Worm (Caenorhabditis elegans) whole organism, L4/young adult: ENCODE measurements around the gene C16C10.1.

Experiments
- W03F9.2 ChIP-seq: fragments of 150-350 bp; optimal IDR thresholded peaks from 2 replicates; lab custom pipeline; 2014; ENCODE audit warnings: missing biosample characterization, missing genetic modification characterization
- dao-5 ChIP-seq: sonication (generic microtip); optimal IDR thresholded peaks from 2 replicates; lab custom pipeline; 2016; ENCODE audit warnings: missing genotype, missing genetic modification characterization, moderate library complexity, missing compliant biosample characterization
- him-1 ChIP-seq: sonication (generic microtip); optimal IDR thresholded peaks from 2 replicates; lab custom pipeline; 2016; ENCODE audit warnings: missing genotype, missing genetic modification reagents, missing genetic modification characterization, missing compliant biosample characterization

DNA sequence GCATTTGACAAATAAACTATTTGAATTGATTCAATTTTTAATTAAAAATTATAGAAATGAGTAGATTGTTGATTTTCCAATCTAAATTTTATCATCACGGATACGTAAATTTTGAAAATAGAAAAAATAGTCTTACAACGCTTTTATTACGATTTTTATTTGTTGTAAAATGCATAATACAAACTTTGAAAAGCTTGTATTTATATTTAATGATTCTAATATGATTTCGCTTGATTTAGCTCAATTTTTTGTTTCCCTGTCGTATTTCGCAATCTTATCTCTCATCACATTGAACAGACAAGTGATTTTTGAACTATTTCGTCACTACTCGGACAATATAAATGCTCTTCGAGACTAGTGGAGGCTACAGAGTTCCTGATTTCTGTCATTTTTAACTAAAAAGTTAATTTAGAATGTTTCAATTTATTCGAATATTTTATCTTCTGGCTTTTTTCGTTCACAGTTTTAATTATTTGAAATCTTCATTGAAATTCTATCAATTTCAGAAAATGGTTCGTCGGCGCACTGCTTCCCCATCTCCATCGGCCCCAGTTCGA lies 29.6 kb downstream of the C16C10.1 start, which contains the start of the genes wht-3 and har-1:
- TF ChIP-seq dao-5 (tag; lab: Kevin White, UChicago) (no peak), him-1 (tag; lab: Kevin White, UChicago) (no peak), W03F9.2 (tag; lab: Kevin White, UChicago) (no peak)
